Fruit fly (Drosophila melanogaster) whole organism, embryonic: ENCODE results near the gene CG46460.

Experiments
- Ada2b ChIP-seq: fragments of 200-800 bp; sonication (Bioruptor generic); IDR thresholded peaks from 2 replicates; pipeline ENCODE4 v1.3.6; 2022; ENCODE audit warnings: missing biosample characterization, missing genetic modification characterization
- Atf6 ChIP-seq: fragments of 200-800 bp; sonication (Bioruptor generic); IDR thresholded peaks from 2 replicates; pipeline ENCODE4 v1.3.6; 2022; ENCODE audit warnings: missing biosample characterization, missing genetic modification characterization
- CG10431 ChIP-seq: fragments of 200-800 bp; sonication (Bioruptor generic); optimal IDR thresholded peaks from 3 replicates; lab custom pipeline; 2018; ENCODE audit warnings: missing biosample characterization, mild to moderate bottlenecking, missing genetic modification characterization
- CG11093 ChIP-seq: fragments of 200-800 bp; sonication (Bioruptor generic); IDR thresholded peaks from 3 replicates; pipeline ENCODE4 v1.3.6; 2022; ENCODE audit warnings: missing biosample characterization, missing genetic modification characterization
- CG11723 ChIP-seq: fragments of 200-800 bp; sonication (Bioruptor generic); optimal IDR thresholded peaks from 2 replicates; lab custom pipeline; 2017; ENCODE audit warnings: missing biosample characterization, mild to moderate bottlenecking, missing genetic modification characterization
- CG12219 ChIP-seq: fragments of 200-800 bp; sonication (Bioruptor generic); optimal IDR thresholded peaks from 3 replicates; lab custom pipeline; 2018; ENCODE audit warnings: missing biosample characterization, mild to moderate bottlenecking, missing genetic modification characterization
- CG12391 ChIP-seq: fragments of 200-800 bp; sonication (Bioruptor generic); optimal IDR thresholded peaks from 3 replicates; lab custom pipeline; 2018; ENCODE audit warnings: missing biosample characterization, mild to moderate bottlenecking, missing genetic modification characterization, moderate library complexity
- CG13296 ChIP-seq: fragments of 200-800 bp; sonication (Bioruptor generic); optimal IDR thresholded peaks from 3 replicates; lab custom pipeline; 2018; ENCODE audit warnings: missing biosample characterization, mild to moderate bottlenecking, missing genetic modification characterization
- CG15601 ChIP-seq: fragments of 200-800 bp; sonication (Bioruptor generic); optimal IDR thresholded peaks from 3 replicates; lab custom pipeline; 2019; ENCODE audit warnings: missing biosample characterization, mild to moderate bottlenecking, missing genetic modification characterization, moderate library complexity
- CG18619 ChIP-seq: fragments of 200-800 bp; sonication (Bioruptor generic); optimal IDR thresholded peaks from 3 replicates; lab custom pipeline; 2017; ENCODE audit warnings: missing biosample characterization, mild to moderate bottlenecking, missing genetic modification characterization
- CG18764 ChIP-seq: fragments of 200-800 bp; sonication (Bioruptor generic); optimal IDR thresholded peaks from 3 replicates; lab custom pipeline; 2016; ENCODE audit warnings: missing biosample characterization, missing genetic modification characterization
- CG2678 ChIP-seq: fragments of 200-800 bp; sonication (Bioruptor generic); optimal IDR thresholded peaks from 3 replicates; lab custom pipeline; 2019; ENCODE audit warnings: missing biosample characterization, mild to moderate bottlenecking, missing genetic modification characterization, moderate library complexity
- CG4404 ChIP-seq: fragments of 200-800 bp; sonication (Bioruptor generic); IDR thresholded peaks from 2 replicates; pipeline ENCODE4 v1.3.6; 2022; ENCODE audit warnings: missing biosample characterization, missing genetic modification characterization
- CG6689 ChIP-seq: fragments of 200-800 bp; sonication (Bioruptor generic); IDR thresholded peaks from 2 replicates; pipeline ENCODE4 v1.3.6; 2022; ENCODE audit warnings: missing biosample characterization, missing genetic modification characterization
- CG7357 ChIP-seq: fragments of 200-800 bp; sonication (Bioruptor generic); IDR thresholded peaks from 3 replicates; pipeline ENCODE4 v1.3.6; 2022; ENCODE audit warnings: missing biosample characterization, missing genetic modification characterization
- CG8359 ChIP-seq: fragments of 200-800 bp; sonication (Bioruptor generic); optimal IDR thresholded peaks from 2 replicates; lab custom pipeline; 2017; ENCODE audit warnings: missing biosample characterization, mild to moderate bottlenecking, missing genetic modification characterization, borderline replicate concordance
- CG9437 ChIP-seq: fragments of 200-800 bp; sonication (Bioruptor generic); optimal IDR thresholded peaks from 2 replicates; lab custom pipeline; 2018; ENCODE audit warnings: missing biosample characterization, mild to moderate bottlenecking, missing genetic modification characterization
- D ChIP-seq, 2 experiments: fragments of 200-800 bp in 1 of 2; fragments of >200 bp in 1 of 2; sonication (Bioruptor generic) in 1 of 2; optimal IDR thresholded peaks; 2 replicates in 1 of 2; 3 replicates in 1 of 2; lab custom pipeline; 2017; ENCODE audit warnings: mild to moderate bottlenecking in 1 of 2, missing biosample characterization in 1 of 2, missing genetic modification characterization in 1 of 2, missing genetic modification reagents in 1 of 2
- D19A ChIP-seq: fragments of 200-800 bp; optimal IDR thresholded peaks from 3 replicates; lab custom pipeline; 2019; ENCODE audit warnings: missing biosample characterization, mild to moderate bottlenecking, missing genetic modification characterization, moderate library complexity
- E2f2 ChIP-seq: fragments of 200-800 bp; sonication (Bioruptor generic); IDR thresholded peaks from 2 replicates; pipeline ENCODE4 v1.3.6; 2022; ENCODE audit warnings: missing biosample characterization, missing genetic modification characterization
- Fer1 ChIP-seq: fragments of 200-800 bp; sonication (Bioruptor generic); optimal IDR thresholded peaks from 2 replicates; lab custom pipeline; 2017; ENCODE audit warnings: missing biosample characterization, mild to moderate bottlenecking, missing genetic modification characterization
- Fer3 ChIP-seq: fragments of 200-800 bp; sonication (Bioruptor generic); optimal IDR thresholded peaks from 2 replicates; lab custom pipeline; 2018; ENCODE audit warnings: missing biosample characterization, mild to moderate bottlenecking, missing genetic modification characterization, moderate library complexity
- Hr51 ChIP-seq, 2 experiments: fragments of 200-800 bp; sonication (Bioruptor generic); optimal IDR thresholded peaks; 2 replicates in 1 of 2; 3 replicates in 1 of 2; lab custom pipeline; 2016 to 2018; ENCODE audit warnings: missing biosample characterization in 2 of 2, missing genetic modification characterization in 2 of 2, mild to moderate bottlenecking in 1 of 2, moderate library complexity in 1 of 2
- Hr78 ChIP-seq, 2 experiments: fragments of 200-800 bp in 1 of 2; fragments of >200 bp in 1 of 2; sonication (Bioruptor generic) in 1 of 2; optimal IDR thresholded peaks; 2 replicates each; lab custom pipeline; 2017 to 2019; ENCODE audit warnings: missing biosample characterization in 2 of 2, missing genetic modification characterization in 2 of 2, mild to moderate bottlenecking in 1 of 2, moderate library complexity in 1 of 2
- Lhr ChIP-seq: fragments of 200-800 bp; sonication (Bioruptor generic); optimal IDR thresholded peaks from 3 replicates; lab custom pipeline; 2017; ENCODE audit warnings: mild to moderate bottlenecking, missing biosample characterization, missing genetic modification reagents, missing genetic modification characterization
- MTF-1 ChIP-seq: fragments of 200-800 bp; sonication (Bioruptor generic); optimal IDR thresholded peaks from 2 replicates; lab custom pipeline; 2018; ENCODE audit warnings: missing biosample characterization, mild to moderate bottlenecking, missing genetic modification characterization, borderline replicate concordance
- Meics ChIP-seq: fragments of 200-800 bp; sonication (Bioruptor generic); optimal IDR thresholded peaks from 2 replicates; lab custom pipeline; 2017; ENCODE audit warnings: missing biosample characterization, mild to moderate bottlenecking, missing genetic modification characterization
- Nf-YC ChIP-seq: fragments of 200-800 bp; optimal IDR thresholded peaks from 3 replicates; lab custom pipeline; 2019; ENCODE audit warnings: missing biosample characterization, mild to moderate bottlenecking, missing genetic modification characterization, moderate library complexity
- Xrp1 ChIP-seq: fragments of 200-800 bp; sonication (Bioruptor generic); IDR thresholded peaks from 2 replicates; pipeline ENCODE4 v1.3.6; 2022; ENCODE audit warnings: missing biosample characterization, missing genetic modification characterization
- ap ChIP-seq: fragments of 200-800 bp; sonication (Bioruptor generic); IDR thresholded peaks from 2 replicates; pipeline ENCODE4 v1.3.6; 2022; ENCODE audit warnings: missing biosample characterization, missing genetic modification characterization
- ato ChIP-seq: fragments of 200-800 bp; sonication (Bioruptor generic); IDR thresholded peaks from 2 replicates; pipeline ENCODE4 v1.3.6; 2022; ENCODE audit warnings: missing biosample characterization, missing genetic modification characterization; ENCODE audit not compliant: partially characterized antibody
- bbx ChIP-seq: fragments of 200-800 bp; sonication (Bioruptor generic); IDR thresholded peaks from 2 replicates; pipeline ENCODE4 v1.3.6; 2022; ENCODE audit warnings: missing biosample characterization, missing genetic modification characterization; ENCODE audit not compliant: partially characterized antibody
- bcd ChIP-seq: fragments of 200-800 bp; sonication (Bioruptor generic); optimal IDR thresholded peaks from 2 replicates; lab custom pipeline; 2017; ENCODE audit warnings: missing biosample characterization, mild to moderate bottlenecking, missing genetic modification characterization
- cg ChIP-seq: fragments of 200-800 bp; sonication (Bioruptor generic); optimal IDR thresholded peaks from 3 replicates; lab custom pipeline; 2019; ENCODE audit warnings: missing biosample characterization, mild to moderate bottlenecking, missing genetic modification characterization, moderate library complexity
- dmrt11E ChIP-seq: fragments of 200-800 bp; sonication (Bioruptor generic); optimal IDR thresholded peaks from 3 replicates; lab custom pipeline; 2018; ENCODE audit warnings: missing biosample characterization, mild to moderate bottlenecking, missing genetic modification characterization, moderate library complexity
- dmrt99B ChIP-seq: fragments of 200-800 bp; sonication (Bioruptor generic); optimal IDR thresholded peaks from 2 replicates; lab custom pipeline; 2018; ENCODE audit warnings: missing biosample characterization, mild to moderate bottlenecking, missing genetic modification characterization, moderate library complexity
- gcm2 ChIP-seq: fragments of 200-800 bp; sonication (Bioruptor generic); optimal IDR thresholded peaks from 2 replicates; lab custom pipeline; 2016; ENCODE audit warnings: missing biosample characterization, missing genetic modification characterization
- insv ChIP-seq, 2 experiments: fragments of 200-800 bp; sonication (Bioruptor generic); optimal IDR thresholded peaks; 3 replicates each; lab custom pipeline; 2016 to 2018; ENCODE audit warnings: missing biosample characterization in 2 of 2, missing genetic modification characterization in 2 of 2
- kni ChIP-seq: fragments of 200-800 bp; sonication (Bioruptor generic); optimal IDR thresholded peaks from 3 replicates; lab custom pipeline; 2017; ENCODE audit warnings: mild to moderate bottlenecking, missing biosample characterization, missing genetic modification reagents, missing genetic modification characterization
- org-1 ChIP-seq: fragments of 200-800 bp; sonication (Bioruptor generic); optimal IDR thresholded peaks from 2 replicates; lab custom pipeline; 2017; ENCODE audit warnings: missing biosample characterization, missing genetic modification characterization
- run ChIP-seq: fragments of 200-800 bp; sonication (Bioruptor generic); optimal IDR thresholded peaks from 3 replicates; lab custom pipeline; 2018; ENCODE audit warnings: missing biosample characterization, mild to moderate bottlenecking, missing genetic modification characterization
- sc ChIP-seq, 3 experiments: fragments of >200 bp in 2 of 3; fragments of 200-800 bp in 1 of 3; sonication (Bioruptor generic) in 1 of 3; optimal IDR thresholded peaks; 2 replicates in 2 of 3; 3 replicates in 1 of 3; lab custom pipeline; 2017; ENCODE audit warnings: mild to moderate bottlenecking in 1 of 3, missing biosample characterization in 1 of 3, missing genetic modification characterization in 1 of 3, missing genetic modification reagents in 1 of 3
- so ChIP-seq: fragments of 200-800 bp; sonication (Bioruptor generic); IDR thresholded peaks from 3 replicates; pipeline ENCODE4 v1.3.6; 2022; ENCODE audit warnings: missing biosample characterization, missing genetic modification characterization
- tin ChIP-seq: fragments of 200-800 bp; sonication (Bioruptor generic); optimal IDR thresholded peaks from 3 replicates; lab custom pipeline; 2016; ENCODE audit warnings: missing biosample characterization, missing genetic modification characterization
- tll ChIP-seq, 2 experiments: fragments of 200-800 bp in 1 of 2; fragments of >200 bp in 1 of 2; sonication (Bioruptor generic) in 1 of 2; optimal IDR thresholded peaks; 2 replicates each; lab custom pipeline; 2017 to 2019; ENCODE audit warnings: missing biosample characterization in 2 of 2, missing genetic modification characterization in 2 of 2, mild to moderate bottlenecking in 1 of 2, moderate library complexity in 1 of 2
- zf30C ChIP-seq: fragments of 200-800 bp; sonication (Bioruptor generic); optimal IDR thresholded peaks from 3 replicates; lab custom pipeline; 2018; ENCODE audit warnings: missing biosample characterization, mild to moderate bottlenecking, missing genetic modification characterization
- zfh1 ChIP-seq: fragments of 200-800 bp; sonication (Bioruptor generic); IDR thresholded peaks from 3 replicates; pipeline ENCODE4 v1.3.6; 2022; ENCODE audit warnings: missing biosample characterization, missing genetic modification characterization

Gene CG46460

dm6 chr3L:4269920-4270319 lies 42.8 kb upstream of the CG46460 start (continued):
- TF ChIP-seq Hr78 (GFP tag; optimal IDR thresholded peaks at IDR 0.05; lab: Kevin White, UChicago) (peak in 1 of 2 experiments; percentile 45), Fer1 (GFP tag; lab: Kevin White, UChicago) (peak; percentile 79), CG18619 (peak; percentile 17), Atf6 (GFP tag; lab: Robert Waterston, UW) (peak; percentile 51; the same call in 1 of the 2 replicates), zf30C (GFP tag; lab: Kevin White, UChicago) (no peak), bbx (GFP tag; lab: Robert Waterston, UW) (no peak), CG9437 (peak; percentile 52), Ada2b (GFP tag; lab: Robert Waterston, UW) (peak; percentile 58), kni (peak; percentile 63), D (optimal IDR thresholded peaks at IDR 0.05; lab: Kevin White, UChicago) (no peak), D (GFP tag; optimal IDR thresholded peaks at IDR 0.05; lab: Kevin White, UChicago) (peak; percentile 71), CG8359 (GFP tag; lab: Kevin White, UChicago) (peak; percentile 15), D19A (tag; lab: Kevin White, UChicago) (peak; percentile 77), dmrt99B (tag; lab: Kevin White, UChicago) (peak; percentile 85), zfh1 (GFP tag; lab: Robert Waterston, UW) (peak; percentile 52; the same call in 1 of the 3 replicates), CG12219 (peak; percentile 60), so (GFP tag; lab: Robert Waterston, UW) (peak; percentile 59; the same call in 2 of the 3 replicates), CG18764 (GFP tag; lab: Kevin White, UChicago) (peak; percentile 36), ato (GFP tag; lab: Robert Waterston, UW) (no peak), insv (GFP tag; optimal IDR thresholded peaks at IDR 0.05; lab: Kevin White, UChicago) (no peak), ap (GFP tag; lab: Robert Waterston, UW) (peak; percentile 53), Xrp1 (GFP tag; lab: Robert Waterston, UW) (peak; percentile 81), Nf-YC (tag; lab: Kevin White, UChicago) (peak; percentile 68), CG12391 (tag; lab: Kevin White, UChicago) (peak; percentile 82), org-1 (GFP tag; lab: Kevin White, UChicago) (peak; percentile 71), E2f2 (peak; percentile 59), CG11723 (GFP tag; lab: Kevin White, UChicago) (peak; percentile 41), Meics (GFP tag; lab: Kevin White, UChicago) (peak; percentile 67), CG2678 (tag; lab: Kevin White, UChicago) (peak; percentile 88), run (tag; lab: Kevin White, UChicago) (peak; percentile 72), sc (optimal IDR thresholded peaks at IDR 0.05; lab: Kevin White, UChicago) (no peak), sc (GFP tag; optimal IDR thresholded peaks at IDR 0.05; lab: Kevin White, UChicago) (peak; percentile 44), CG10431 (GFP tag; lab: Kevin White, UChicago) (peak; percentile 66), Lhr (GFP tag; lab: Kevin White, UChicago) (peak; percentile 15), tll (GFP tag; optimal IDR thresholded peaks at IDR 0.05; lab: Kevin White, UChicago) (no peak), CG6689 (GFP tag; lab: Robert Waterston, UW) (peak; percentile 77), Hr51 (GFP tag; optimal IDR thresholded peaks at IDR 0.05; lab: Kevin White, UChicago) (peak in 1 of 2 experiments; percentile 84), Fer3 (tag; lab: Kevin White, UChicago) (peak; percentile 70), cg (no peak), dmrt11E (peak; percentile 68), MTF-1 (GFP tag; lab: Kevin White, UChicago) (peak; percentile 15), gcm2 (no peak), CG11093 (GFP tag; lab: Robert Waterston, UW) (0 out of 3 replicates have a peak, but pooled peaks have one; percentile 60), tin (peak; percentile 44), CG7357 (GFP tag; lab: Robert Waterston, UW) (peak; percentile 38; the same call in 1 of the 3 replicates), CG15601 (tag; lab: Kevin White, UChicago) (peak; percentile 74), CG4404 (GFP tag; lab: Robert Waterston, UW) (peak; percentile 35; the same call in 1 of the 2 replicates), bcd (GFP tag; lab: Kevin White, UChicago) (peak; percentile 71), CG13296 (GFP tag; lab: Kevin White, UChicago) (peak; percentile 74)
